Worm (Caenorhabditis elegans) whole organism, L4 larva: ENCODE data around the gene ZK666.15.
A peak's percentile ranks its signal among the peaks of the same experiment; 100 is the strongest.

Experiments used
- F26F4.8 ChIP-seq: fragments of 200-800 bp; sonication (Bioruptor generic); conservative IDR thresholded peaks from 2 replicates; pipeline ENCODE4 v1.3.6; 2022; ENCODE audit warnings: missing genetic modification characterization, missing compliant biosample characterization
- F37D6.2 ChIP-seq: sonication (generic microtip); optimal IDR thresholded peaks from 2 replicates; lab custom pipeline; 2016; ENCODE audit warnings: mild to moderate bottlenecking, missing genetic modification characterization, missing compliant biosample characterization
- R02D3.7 ChIP-seq: fragments of 150-350 bp; sonication (generic microtip); optimal IDR thresholded peaks from 3 replicates; lab custom pipeline; 2014; ENCODE audit warnings: missing biosample characterization, missing genetic modification characterization
- Y5F2A.4 ChIP-seq: fragments of 200-800 bp; sonication (Bioruptor generic); optimal IDR thresholded peaks from 2 replicates; lab custom pipeline; 2018; ENCODE audit warnings: mild to moderate bottlenecking, missing genetic modification characterization, missing compliant biosample characterization
- Y75B8A.6 ChIP-seq: fragments of 200-800 bp; sonication (Bioruptor generic); IDR thresholded peaks from 2 replicates; pipeline ENCODE4 v1.3.6; 2022; ENCODE audit warnings: missing genetic modification reagents, missing genetic modification characterization, missing compliant biosample characterization
- ZK337.2 ChIP-seq: fragments of 200-800 bp; sonication (Bioruptor generic); IDR thresholded peaks from 2 replicates; pipeline ENCODE4 v1.3.6; 2022; ENCODE audit warnings: missing genetic modification reagents, missing genetic modification characterization, missing compliant biosample characterization
- ZK546.5 ChIP-seq, 2 experiments: sonication (generic microtip); optimal IDR thresholded peaks; 2 replicates each; lab custom pipeline; 2017; ENCODE audit warnings: missing biosample characterization in 2 of 2, missing genetic modification characterization in 2 of 2
- ceh-20 ChIP-seq: fragments of 200-800 bp; sonication (Bioruptor generic); IDR thresholded peaks from 2 replicates; pipeline ENCODE4 v1.3.6; 2022; ENCODE audit warnings: missing genetic modification reagents, missing genetic modification characterization, missing compliant biosample characterization
- ceh-44 ChIP-seq: fragments of 200-800 bp; sonication (Bioruptor generic); IDR thresholded peaks from 2 replicates; pipeline ENCODE4 v1.3.6; 2022; ENCODE audit warnings: missing genetic modification reagents, missing genetic modification characterization, missing compliant biosample characterization
- ceh-62 ChIP-seq: sonication (generic microtip); optimal IDR thresholded peaks from 2 replicates; lab custom pipeline; 2017; ENCODE audit warnings: missing biosample characterization, missing genetic modification characterization
- cey-2 ChIP-seq: sonication (generic microtip); optimal IDR thresholded peaks from 3 replicates; lab custom pipeline; 2017; ENCODE audit warnings: missing genetic modification characterization, mild to moderate bottlenecking, missing compliant biosample characterization, antibody characterized with exemption, borderline replicate concordance; ENCODE audit not compliant: insufficient read depth
- ctbp-1 ChIP-seq: fragments of 200-800 bp; sonication (Bioruptor generic); IDR thresholded peaks from 2 replicates; pipeline ENCODE4 v1.3.6; 2022; ENCODE audit warnings: missing genetic modification reagents, missing genetic modification characterization, missing compliant biosample characterization
- dmd-6 ChIP-seq: fragments of 200-800 bp; sonication (Bioruptor generic); IDR thresholded peaks from 2 replicates; pipeline ENCODE4 v1.3.6; 2022; ENCODE audit warnings: missing genetic modification reagents, missing genetic modification characterization, missing compliant biosample characterization
- dmd-8 ChIP-seq: fragments of 200-800 bp; sonication (Bioruptor generic); IDR thresholded peaks from 2 replicates; pipeline ENCODE4 v1.3.6; 2022; ENCODE audit warnings: missing genetic modification characterization, missing compliant biosample characterization
- dpl-1 ChIP-seq: fragments of 150-350 bp; optimal IDR thresholded peaks from 2 replicates; lab custom pipeline; 2014; ENCODE audit warnings: missing biosample characterization, missing genetic modification reagents, missing genetic modification characterization
- dve-1 ChIP-seq: sonication (generic microtip); optimal IDR thresholded peaks from 2 replicates; lab custom pipeline; 2017; ENCODE audit warnings: antibody characterized with exemption, mild to moderate bottlenecking, missing genetic modification characterization, missing compliant biosample characterization; ENCODE audit not compliant: insufficient read depth
- egl-27 ChIP-seq: sonication (generic microtip); optimal IDR thresholded peaks from 3 replicates; lab custom pipeline; 2017; ENCODE audit warnings: missing biosample characterization, missing genetic modification reagents, missing genetic modification characterization
- egl-43 ChIP-seq: fragments of 200-800 bp; sonication (Bioruptor generic); IDR thresholded peaks from 2 replicates; pipeline ENCODE4 v1.3.6; 2022; ENCODE audit warnings: missing genetic modification reagents, missing genetic modification characterization, missing compliant biosample characterization
- fos-1 ChIP-seq: fragments of 150-350 bp; optimal IDR thresholded peaks from 2 replicates; lab custom pipeline; 2014; ENCODE audit warnings: missing biosample characterization, missing genetic modification characterization
- hlh-11 ChIP-seq: fragments of 200-800 bp; sonication (Bioruptor generic); optimal IDR thresholded peaks from 2 replicates; lab custom pipeline; 2018; ENCODE audit warnings: mild to moderate bottlenecking, missing genetic modification characterization, missing compliant biosample characterization
- hmg-1.1 ChIP-seq: fragments of 200-800 bp; sonication (Bioruptor generic); IDR thresholded peaks from 2 replicates; pipeline ENCODE4 v1.3.6; 2022; ENCODE audit warnings: missing genetic modification reagents, missing genetic modification characterization, missing compliant biosample characterization
- jun-1 ChIP-seq: fragments of 150-350 bp; optimal IDR thresholded peaks from 2 replicates; lab custom pipeline; 2014; ENCODE audit warnings: missing biosample characterization, missing genetic modification reagents, missing genetic modification characterization
- lin-1 ChIP-seq: fragments of 200-800 bp; sonication (Bioruptor generic); IDR thresholded peaks from 2 replicates; pipeline ENCODE4 v1.3.6; 2022; ENCODE audit warnings: missing genetic modification reagents, missing genetic modification characterization, missing compliant biosample characterization
- lin-13 ChIP-seq: fragments of 150-350 bp; optimal IDR thresholded peaks from 2 replicates; lab custom pipeline; 2014; ENCODE audit warnings: missing biosample characterization, missing genetic modification reagents, missing genetic modification characterization
- lin-29 ChIP-seq: fragments of 200-800 bp; sonication (Bioruptor generic); IDR thresholded peaks from 2 replicates; pipeline ENCODE4 v1.3.6; 2022; ENCODE audit warnings: missing genetic modification reagents, missing genetic modification characterization, missing compliant biosample characterization
- lsy-2 ChIP-seq, 2 experiments: fragments of 150-350 bp in 1 of 2; sonication (generic microtip) in 1 of 2; optimal IDR thresholded peaks; 2 replicates each; lab custom pipeline; 2014 to 2017; ENCODE audit warnings: missing biosample characterization in 2 of 2, missing genetic modification characterization in 2 of 2
- madf-5 ChIP-seq, 2 experiments: fragments of 200-800 bp; sonication (Bioruptor generic); IDR thresholded peaks; 2 replicates each; pipeline ENCODE4 v1.3.6; 2022; ENCODE audit warnings: missing compliant biosample characterization in 2 of 2, missing genetic modification characterization in 2 of 2
- mes-2 ChIP-seq: sonication (generic microtip); optimal IDR thresholded peaks from 2 replicates; lab custom pipeline; 2016; ENCODE audit warnings: missing genotype, mild to moderate bottlenecking, missing genetic modification characterization, missing compliant biosample characterization; ENCODE audit not compliant: poor library complexity, severe bottlenecking
- mxl-3 ChIP-seq: fragments of 200-800 bp; sonication (Bioruptor generic); optimal IDR thresholded peaks from 2 replicates; lab custom pipeline; 2018; ENCODE audit warnings: mild to moderate bottlenecking, missing genetic modification characterization, missing compliant biosample characterization
- nhr-237 ChIP-seq: sonication (generic microtip); optimal IDR thresholded peaks from 2 replicates; lab custom pipeline; 2017; ENCODE audit warnings: missing biosample characterization, missing genetic modification characterization
- nhr-28 ChIP-seq: fragments of 150-350 bp; optimal IDR thresholded peaks from 2 replicates; lab custom pipeline; 2014; ENCODE audit warnings: missing biosample characterization, missing genetic modification characterization
- nhr-48 ChIP-seq: sonication (generic microtip); optimal IDR thresholded peaks from 2 replicates; lab custom pipeline; 2016; ENCODE audit warnings: mild to moderate bottlenecking, missing genetic modification characterization, missing compliant biosample characterization
- nhr-76 ChIP-seq: fragments of 150-350 bp; optimal IDR thresholded peaks from 2 replicates; lab custom pipeline; 2014; ENCODE audit warnings: missing biosample characterization, missing genetic modification characterization
- nhr-77 ChIP-seq: fragments of 150-350 bp; optimal IDR thresholded peaks from 2 replicates; lab custom pipeline; 2014; ENCODE audit warnings: missing biosample characterization, missing genetic modification characterization
- pha-4 ChIP-seq, 2 experiments: fragments of 150-350 bp in 1 of 2; fragments of 200-800 bp in 1 of 2; sonication (Bioruptor generic) in 1 of 2; IDR thresholded peaks in 1 of 2; optimal IDR thresholded peaks in 1 of 2; 2 replicates each; pipeline versions ENCODE4 v1.3.6 to Lab custom; 2014 to 2022; ENCODE audit warnings: missing genetic modification characterization in 2 of 2, missing genetic modification reagents in 2 of 2, missing biosample characterization in 1 of 2, missing compliant biosample characterization in 1 of 2
- php-3 ChIP-seq: fragments of 200-800 bp; sonication (Bioruptor generic); IDR thresholded peaks from 2 replicates; pipeline ENCODE4 v1.3.6; 2022; ENCODE audit warnings: missing genetic modification reagents, missing genetic modification characterization, missing compliant biosample characterization
- pqm-1 ChIP-seq: sonication (generic microtip); optimal IDR thresholded peaks from 2 replicates; lab custom pipeline; 2017; ENCODE audit warnings: missing biosample characterization, missing genetic modification characterization
- rbr-2 ChIP-seq: sonication (generic microtip); optimal IDR thresholded peaks from 2 replicates; lab custom pipeline; 2016; ENCODE audit warnings: missing genotype, missing genetic modification characterization, missing compliant biosample characterization
- set-16 ChIP-seq: fragments of 200-800 bp; sonication (Bioruptor generic); IDR thresholded peaks from 2 replicates; pipeline ENCODE4 v1.3.6; 2022; ENCODE audit warnings: missing genetic modification reagents, missing genetic modification characterization, missing compliant biosample characterization
- spr-1 ChIP-seq: sonication (generic microtip); optimal IDR thresholded peaks from 2 replicates; lab custom pipeline; 2016; ENCODE audit warnings: mild to moderate bottlenecking, missing genetic modification characterization, missing compliant biosample characterization
- tag-97 ChIP-seq: fragments of 200-800 bp; sonication (Bioruptor generic); IDR thresholded peaks from 2 replicates; pipeline ENCODE4 v1.3.6; 2022; ENCODE audit warnings: missing genetic modification characterization, missing compliant biosample characterization
- tra-1 ChIP-seq: fragments of 200-800 bp; sonication (Bioruptor generic); IDR thresholded peaks from 2 replicates; pipeline ENCODE4 v1.3.6; 2022; ENCODE audit warnings: missing genetic modification reagents, missing genetic modification characterization, missing compliant biosample characterization
- unc-130 ChIP-seq: sonication (generic microtip); optimal IDR thresholded peaks from 2 replicates; lab custom pipeline; 2016; ENCODE audit warnings: missing genetic modification reagents, missing genetic modification characterization, missing compliant biosample characterization
- unc-39 ChIP-seq: sonication (generic microtip); optimal IDR thresholded peaks from 2 replicates; lab custom pipeline; 2017; ENCODE audit warnings: missing biosample characterization, missing genetic modification characterization
- unc-62 ChIP-seq, 3 experiments: fragments of 150-350 bp in 1 of 3; sonication (generic microtip); optimal IDR thresholded peaks in 2 of 3; peaks in 1 of 3; 1 replicate in 1 of 3; 2 replicates in 2 of 3; lab custom pipeline; 2014 to 2017; ENCODE audit warnings: missing biosample characterization in 3 of 3, missing genetic modification characterization in 3 of 3, missing genetic modification reagents in 3 of 3, missing genotype in 1 of 3
- vab-7 ChIP-seq: fragments of 200-800 bp; sonication (Bioruptor generic); IDR thresholded peaks from 2 replicates; pipeline ENCODE4 v1.3.6; 2022; ENCODE audit warnings: missing genetic modification reagents, missing genetic modification characterization, missing compliant biosample characterization
- zag-1 ChIP-seq: fragments of 150-350 bp; optimal IDR thresholded peaks from 2 replicates; lab custom pipeline; 2014; ENCODE audit warnings: missing biosample characterization, missing genetic modification characterization
- zfp-3 ChIP-seq: fragments of 200-800 bp; sonication (Bioruptor generic); conservative IDR thresholded peaks from 2 replicates; pipeline ENCODE4 v1.3.6; 2022; ENCODE audit warnings: missing genetic modification reagents, missing genetic modification characterization, missing compliant biosample characterization
- ztf-11 ChIP-seq: fragments of 150-350 bp; optimal IDR thresholded peaks from 2 replicates; lab custom pipeline; 2014; ENCODE audit warnings: missing biosample characterization, missing genetic modification characterization

ZK666.15 gene

DNA sequence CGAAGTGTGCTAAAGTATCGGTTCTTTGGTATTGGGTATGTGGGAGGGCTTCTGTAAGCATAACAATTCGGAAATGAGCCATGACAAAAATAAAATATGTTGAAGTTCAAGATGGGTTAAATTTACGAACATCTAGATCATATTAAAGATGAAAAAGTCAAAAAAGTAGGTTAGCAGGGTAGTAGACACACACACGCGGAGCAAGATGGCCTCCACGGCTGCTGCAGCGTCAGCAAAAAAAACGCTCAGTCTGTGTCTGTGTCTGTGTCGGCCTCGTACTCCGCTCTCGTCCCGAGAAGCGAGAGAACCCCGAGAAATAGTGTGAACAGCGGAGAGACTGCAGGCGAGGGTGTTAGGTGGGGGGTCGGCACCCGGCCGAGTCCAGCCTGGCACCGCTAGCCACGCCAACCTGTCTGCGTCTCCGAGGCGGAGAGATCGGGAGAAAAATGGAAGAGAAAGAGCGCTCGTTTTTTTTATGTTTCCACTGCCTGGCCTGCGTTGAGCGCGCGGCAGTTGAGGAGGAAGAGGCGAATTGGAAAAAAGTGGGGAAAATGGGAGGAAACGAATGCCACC lies 15.7 kb downstream of the ZK666.15 start, which contains the start of gene myrf-1 (continued):
- TF ChIP-seq R02D3.7 (tag; lab: Kevin White, UChicago) (no peak), nhr-28 (tag; lab: Kevin White, UChicago) (peak; percentile 83), unc-62 (GFP tag; optimal IDR thresholded peaks at IDR 0.05 in 1 of 2; lab: Kevin White, UChicago) (peak in 1 of 2 experiments; percentile 85), unc-62 (tag; optimal IDR thresholded peaks at IDR 0.05; lab: Kevin White, UChicago) (no peak), ceh-20 (GFP tag; lab: Robert Waterston, UW) (peak; percentile 73), Y5F2A.4 (GFP tag; lab: Kevin White, UChicago) (no peak), egl-43 (peak; percentile 91), ceh-44 (GFP tag; lab: Robert Waterston, UW) (0 out of 2 replicates have a peak, but pooled peaks have one; percentile 42), lin-13 (GFP tag; lab: Kevin White, UChicago) (peak; percentile 47), jun-1 (peak; percentile 58), rbr-2 (peak; percentile 92), ZK337.2 (GFP tag; lab: Robert Waterston, UW) (no peak), Y75B8A.6 (GFP tag; lab: Robert Waterston, UW) (no peak), dpl-1 (GFP tag; lab: Kevin White, UChicago) (peak; percentile 49), F37D6.2 (tag; lab: Kevin White, UChicago) (peak; percentile 70), set-16 (peak; percentile 100), fos-1 (no peak), lin-29 (peak; percentile 76; the same call in 1 of the 2 replicates), unc-130 (no peak), tag-97 (GFP tag; lab: Robert Waterston, UW) (no peak), mes-2 (tag; lab: Kevin White, UChicago) (peak; percentile 81), nhr-48 (tag; lab: Kevin White, UChicago) (peak; percentile 78), madf-5 (GFP tag; IDR thresholded peaks at IDR 0.05; lab: Robert Waterston, UW) (0 out of 4 replicates have a peak, but pooled peaks of 1 of the 2 experiments have one; percentile 73), dmd-8 (GFP tag; lab: Robert Waterston, UW) (0 out of 2 replicates have a peak, but pooled peaks have one; percentile 44), cey-2 (tag; lab: Kevin White, UChicago) (no peak), zag-1 (no peak), hlh-11 (tag; lab: Kevin White, UChicago) (peak; percentile 98), php-3 (GFP tag; lab: Robert Waterston, UW) (peak; percentile 60; the same call in 1 of the 2 replicates), nhr-237 (tag; lab: Kevin White, UChicago) (no peak), dve-1 (tag; lab: Kevin White, UChicago) (peak; percentile 86), tra-1 (peak; percentile 73; the same call in 1 of the 2 replicates), nhr-77 (tag; lab: Kevin White, UChicago) (peak; percentile 89), lin-1 (peak; percentile 78), unc-39 (tag; lab: Kevin White, UChicago) (no peak), nhr-76 (no peak), F26F4.8 (0 out of 2 replicates have a peak, but pooled peaks have one; percentile 14), ceh-62 (tag; lab: Kevin White, UChicago) (no peak), pqm-1 (tag; lab: Kevin White, UChicago) (peak; percentile 19), mxl-3 (GFP tag; lab: Kevin White, UChicago) (peak; percentile 96), ctbp-1 (GFP tag; lab: Robert Waterston, UW) (peak; percentile 91), pha-4 (GFP tag; IDR thresholded peaks at IDR 0.05; lab: Robert Waterston, UW) (peak; percentile 85), pha-4 (tag; optimal IDR thresholded peaks at IDR 0.05; lab: Kevin White, UChicago) (peak; percentile 32), hmg-1.1 (GFP tag; lab: Robert Waterston, UW) (peak; percentile 94), lsy-2 (tag; optimal IDR thresholded peaks at IDR 0.05; lab: Kevin White, UChicago) (peak; percentile 25 to 74), ztf-11 (tag; lab: Kevin White, UChicago) (no peak), vab-7 (GFP tag; lab: Robert Waterston, UW) (peak; percentile 64; the same call in 1 of the 2 replicates), zfp-3 (GFP tag; lab: Robert Waterston, UW) (no peak), egl-27 (tag; lab: Kevin White, UChicago) (no peak), spr-1 (peak; percentile 74), dmd-6 (peak; percentile 84), ZK546.5 (tag; optimal IDR thresholded peaks at IDR 0.05; lab: Kevin White, UChicago) (no peak)
